Worm (Caenorhabditis elegans) whole organism, L4/young adult: ENCODE results near the gene pcp-2.

Experiments
- W03F9.2 ChIP-seq: fragments of 150-350 bp; optimal IDR thresholded peaks from 2 replicates; lab custom pipeline; 2014; ENCODE audit warnings: missing biosample characterization, missing genetic modification characterization
- dao-5 ChIP-seq: sonication (generic microtip); optimal IDR thresholded peaks from 2 replicates; lab custom pipeline; 2016; ENCODE audit warnings: missing genotype, missing genetic modification characterization, moderate library complexity, missing compliant biosample characterization
- him-1 ChIP-seq: sonication (generic microtip); optimal IDR thresholded peaks from 2 replicates; lab custom pipeline; 2016; ENCODE audit warnings: missing genotype, missing genetic modification reagents, missing genetic modification characterization, missing compliant biosample characterization

ce11 chrIV:9169764-9170163 lies 4.8 kb upstream of the pcp-2 start:
- no peak for TF ChIP-seq him-1 (tag; lab: Kevin White, UChicago)
- TF ChIP-seq W03F9.2 (tag; lab: Kevin White, UChicago), result no peak
- TF ChIP-seq dao-5 (tag; lab: Kevin White, UChicago), result no peak
